Fruit fly (Drosophila melanogaster): ENCODE data around the gene CG14011.
A peak's percentile ranks its signal among the peaks of the same experiment; 100 is the strongest.

The CG14011 gene

DNA sequence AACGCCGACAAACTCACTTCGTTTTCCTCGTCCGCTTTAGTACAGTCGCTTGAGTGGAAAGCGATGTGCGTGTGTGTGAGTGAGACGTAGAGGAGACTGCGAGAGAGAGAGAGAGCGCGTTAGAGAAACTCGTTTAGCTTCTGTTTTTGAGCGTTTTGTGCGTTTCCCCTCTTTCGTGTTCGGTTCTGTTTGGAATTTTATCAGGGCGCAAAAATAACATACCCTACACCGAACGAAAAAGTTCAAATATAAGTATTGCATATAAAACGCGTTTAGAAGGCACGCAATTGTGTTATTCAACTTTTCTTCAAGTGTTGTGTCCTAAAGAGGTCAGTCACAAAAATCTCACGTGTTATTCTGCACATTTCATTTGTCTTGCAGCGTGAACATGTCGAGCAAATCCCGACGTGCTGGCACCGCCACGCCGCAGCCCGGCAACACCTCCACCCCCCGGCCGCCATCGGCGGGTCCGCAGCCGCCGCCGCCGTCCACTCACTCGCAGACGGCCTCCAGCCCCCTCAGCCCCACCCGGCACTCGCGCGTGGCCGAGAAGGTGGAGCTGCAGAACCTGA, 37.9 kb downstream of the CG14011 start (continued):
- peak; percentile 99 for TF ChIP-seq sd (tag; optimal IDR thresholded peaks at IDR 0.05)
- TF ChIP-seq Hey (tag; optimal IDR thresholded peaks at IDR 0.05), result peak; percentile 18
- TF ChIP-seq CG9609 (GFP tag; optimal IDR thresholded peaks at IDR 0.05), result peak; percentile 43
- TF ChIP-seq gce (GFP tag; IDR thresholded peaks at IDR 0.05), result peak; percentile 36; the same call in 1 of the 3 replicates
- peak; percentile 41 for TF ChIP-seq ap (GFP tag; IDR thresholded peaks at IDR 0.05)
- TF ChIP-seq CG17328 (GFP tag; IDR thresholded peaks at IDR 0.05), result peak; percentile 52
- peak; percentile 38 for TF ChIP-seq onecut (GFP tag; IDR thresholded peaks at IDR 0.05)
- peak; percentile 29 for TF ChIP-seq CG12155 (GFP tag; optimal IDR thresholded peaks at IDR 0.05)
- 0 out of 2 replicates have a peak, but pooled peaks have one; percentile 23 for TF ChIP-seq CG4404 (GFP tag; IDR thresholded peaks at IDR 0.05)
- peak; percentile 46 for TF ChIP-seq CG6689 (GFP tag; IDR thresholded peaks at IDR 0.05)
- TF ChIP-seq nmo (GFP tag; optimal IDR thresholded peaks at IDR 0.05), result peak; percentile 27
- TF ChIP-seq slbo (GFP tag; IDR thresholded peaks at IDR 0.05), result peak; percentile 71
- TF ChIP-seq CG8765 (GFP tag; IDR thresholded peaks at IDR 0.05), result no peak
- TF ChIP-seq ci (GFP tag; IDR thresholded peaks at IDR 0.05), result peak; percentile 88
- no peak for TF ChIP-seq trh (GFP tag; optimal IDR thresholded peaks at IDR 0.05)
- TF ChIP-seq MBD-R2 (GFP tag; IDR thresholded peaks at IDR 0.05), result peak; percentile 25; the same call in 1 of the 2 replicates
- peak; percentile 61 for TF ChIP-seq CG3281 (GFP tag; optimal IDR thresholded peaks at IDR 0.05)
- TF ChIP-seq ac (GFP tag; optimal IDR thresholded peaks at IDR 0.05), result no peak
- peak; percentile 36 for TF ChIP-seq CG16863 (GFP tag; optimal IDR thresholded peaks at IDR 0.05)
- peak; percentile 18 for TF ChIP-seq Mes4 (GFP tag; optimal IDR thresholded peaks at IDR 0.05)
- TF ChIP-seq CG6254 (GFP tag; optimal IDR thresholded peaks at IDR 0.05), result no peak
- TF ChIP-seq CG16813 (GFP tag; IDR thresholded peaks at IDR 0.05; ENCODE audit: partially characterized antibody), result peak; percentile 36; the same call in 1 of the 3 replicates
- no peak for TF ChIP-seq corto (GFP tag; optimal IDR thresholded peaks at IDR 0.05)
- TF ChIP-seq Ets65A (GFP tag), result peak; percentile 78
- TF ChIP-seq CG9215 (GFP tag; IDR thresholded peaks at IDR 0.05), result peak; percentile 41; the same call in 1 of the 2 replicates
- TF ChIP-seq Kr (GFP tag; optimal IDR thresholded peaks at IDR 0.05), result no peak
- TF ChIP-seq stc (GFP tag; IDR thresholded peaks at IDR 0.05), result peak; percentile 27; the same call in 1 of the 2 replicates
- TF ChIP-seq CG10959 (GFP tag; IDR thresholded peaks at IDR 0.05), result no peak
- peak; percentile 60 for TF ChIP-seq CG1832 (GFP tag; optimal IDR thresholded peaks at IDR 0.05)
- TF ChIP-seq HmgZ (tag; optimal IDR thresholded peaks at IDR 0.05), result peak; percentile 57
- TF ChIP-seq Max (GFP tag; optimal IDR thresholded peaks at IDR 0.05), result peak; percentile 1
- TF ChIP-seq cg (GFP tag; optimal IDR thresholded peaks at IDR 0.05), result peak; percentile 88
- no peak for TF ChIP-seq repo (GFP tag; optimal IDR thresholded peaks at IDR 0.05)
- TF ChIP-seq CG18599 (GFP tag; optimal IDR thresholded peaks at IDR 0.05), result peak; percentile 74
- TF ChIP-seq Ptx1 (GFP tag; IDR thresholded peaks at IDR 0.05), result peak; percentile 69
- TF ChIP-seq CG8089 (GFP tag; optimal IDR thresholded peaks at IDR 0.05), result peak; percentile 21
- peak; percentile 7 for TF ChIP-seq maf-S (GFP tag; optimal IDR thresholded peaks at IDR 0.05)
- no peak for TF ChIP-seq dmrt11E (tag; optimal IDR thresholded peaks at IDR 0.05)
- peak; percentile 71; the same call in 2 of the 3 replicates for TF ChIP-seq dysf (GFP tag; IDR thresholded peaks at IDR 0.05)
- TF ChIP-seq CG9817 (tag; optimal IDR thresholded peaks at IDR 0.05), result peak; percentile 27
- no peak for TF ChIP-seq CG3838 (GFP tag; optimal IDR thresholded peaks at IDR 0.05)
- TF ChIP-seq scrt (GFP tag; optimal IDR thresholded peaks at IDR 0.05), result peak; percentile 26
- peak; percentile 44 for TF ChIP-seq CG7556 (GFP tag; optimal IDR thresholded peaks at IDR 0.05)
- 0 out of 3 replicates have a peak, but pooled peaks have one; percentile 6 for TF ChIP-seq Opbp (GFP tag; IDR thresholded peaks at IDR 0.05; ENCODE audit: partially characterized antibody)
- peak; percentile 7; the same call in 1 of the 2 replicates for TF ChIP-seq esg (GFP tag; conservative IDR thresholded peaks at IDR 0.05)
- peak; percentile 54 for TF ChIP-seq CG7839 (tag; optimal IDR thresholded peaks at IDR 0.05)
- TF ChIP-seq pum (GFP tag; optimal IDR thresholded peaks at IDR 0.05), result peak; percentile 34
- peak; percentile 21 for TF ChIP-seq exex (tag; optimal IDR thresholded peaks at IDR 0.05)
- TF ChIP-seq bsh (GFP tag; optimal IDR thresholded peaks at IDR 0.05), result peak in 1 of 2 experiments; percentile 55
- no peak for TF ChIP-seq CG34224 (GFP tag; IDR thresholded peaks at IDR 0.05; ENCODE audit: partially characterized antibody)
